Fruit fly (Drosophila melanogaster) S2 (cell line): ENCODE results near the gene Abp1.

Experiments used
- CG8478 ChIP-seq: fragments of >200 bp; optimal IDR thresholded peaks from 2 replicates; lab custom pipeline; 2018
- CTCF ChIP-seq, 2 experiments: fragments of >200 bp; optimal IDR thresholded peaks; 2 replicates each; lab custom pipeline; 2018

The Abp1 gene

DNA sequence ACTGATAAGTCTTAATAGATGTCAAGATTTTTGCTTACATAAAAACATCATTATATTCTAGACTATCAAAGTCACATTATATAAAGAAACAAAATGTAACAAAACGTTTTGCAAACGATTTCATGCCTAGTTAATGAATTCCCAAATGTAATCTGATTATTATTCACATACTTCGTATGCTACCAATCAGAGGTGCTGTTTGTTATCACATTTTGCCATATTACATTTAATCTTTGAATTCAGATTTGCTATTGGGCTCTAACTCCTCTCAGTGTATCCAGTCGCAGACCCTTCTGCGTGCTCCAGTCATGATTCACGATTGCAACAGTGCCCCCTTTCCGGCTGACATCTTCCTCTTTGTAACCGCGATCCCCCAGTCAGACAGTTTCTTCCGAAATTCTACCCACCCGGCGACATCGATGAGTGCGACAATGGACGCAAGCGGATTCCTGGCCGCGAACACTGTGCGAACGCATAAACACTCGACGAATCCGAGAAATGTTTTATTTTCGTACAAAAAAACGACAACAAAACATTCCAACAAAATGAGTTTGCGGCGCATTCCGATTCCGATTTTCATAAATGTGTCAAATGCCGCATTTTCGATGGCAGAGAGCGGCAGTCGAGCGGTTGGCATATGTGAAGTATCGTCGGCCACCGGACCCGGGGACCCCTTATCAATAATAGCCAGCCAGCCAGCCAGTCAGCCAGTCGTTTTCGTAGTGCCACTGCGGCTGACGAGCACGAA is 2.2 kb upstream of the Abp1 start:
- TF ChIP-seq CG8478 (no peak), CTCF (optimal IDR thresholded peaks at IDR 0.05; lab: Kevin White, UChicago) (no peak)

DNA sequence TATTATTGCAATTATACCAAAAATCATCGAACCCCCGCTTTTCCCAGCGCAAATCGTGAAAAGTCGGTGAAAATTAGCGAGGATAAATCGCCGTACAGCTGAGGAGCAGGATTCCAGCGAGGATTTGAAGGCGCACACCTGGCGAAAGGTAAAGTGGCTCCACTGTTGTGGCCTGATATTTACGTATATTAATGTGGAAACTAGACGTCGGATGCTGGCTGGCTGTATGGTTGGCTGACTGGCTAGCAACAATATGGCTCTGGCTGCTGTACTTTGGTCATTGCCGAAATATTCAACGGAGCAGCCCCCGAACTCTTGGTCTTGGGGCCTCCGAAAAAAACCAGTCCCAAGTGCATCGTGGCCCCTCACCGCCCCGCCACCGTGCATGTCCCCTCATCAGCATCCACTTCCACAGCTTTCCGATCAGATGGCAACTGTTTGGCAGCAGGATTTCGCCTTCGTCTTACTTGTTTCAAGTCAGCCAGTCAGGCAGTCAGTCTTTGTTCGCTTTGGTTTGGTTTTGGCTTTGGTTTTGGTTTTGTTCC is 852 bp upstream of the Abp1 start:
- no peak for TF ChIP-seq CTCF (optimal IDR thresholded peaks at IDR 0.05; lab: Kevin White, UChicago)
- TF ChIP-seq CG8478 = no peak

- no peak for TF ChIP-seq CG8478
Measured at dm6 chr3L:13480241-13480627, 5.8 kb downstream of the Abp1 start.

dm6 chr3L:13479609-13480240 is 6.4 kb downstream of the Abp1 start:
- TF ChIP-seq CG8478 (no peak), CTCF (optimal IDR thresholded peaks at IDR 0.05; lab: Kevin White, UChicago) (no peak)

- TF ChIP-seq CTCF (optimal IDR thresholded peaks at IDR 0.05; lab: Kevin White, UChicago) (no peak), CG8478 (no peak)
Measured at dm6 chr3L:13479204-13479600, 6.9 kb downstream of the Abp1 start.

DNA sequence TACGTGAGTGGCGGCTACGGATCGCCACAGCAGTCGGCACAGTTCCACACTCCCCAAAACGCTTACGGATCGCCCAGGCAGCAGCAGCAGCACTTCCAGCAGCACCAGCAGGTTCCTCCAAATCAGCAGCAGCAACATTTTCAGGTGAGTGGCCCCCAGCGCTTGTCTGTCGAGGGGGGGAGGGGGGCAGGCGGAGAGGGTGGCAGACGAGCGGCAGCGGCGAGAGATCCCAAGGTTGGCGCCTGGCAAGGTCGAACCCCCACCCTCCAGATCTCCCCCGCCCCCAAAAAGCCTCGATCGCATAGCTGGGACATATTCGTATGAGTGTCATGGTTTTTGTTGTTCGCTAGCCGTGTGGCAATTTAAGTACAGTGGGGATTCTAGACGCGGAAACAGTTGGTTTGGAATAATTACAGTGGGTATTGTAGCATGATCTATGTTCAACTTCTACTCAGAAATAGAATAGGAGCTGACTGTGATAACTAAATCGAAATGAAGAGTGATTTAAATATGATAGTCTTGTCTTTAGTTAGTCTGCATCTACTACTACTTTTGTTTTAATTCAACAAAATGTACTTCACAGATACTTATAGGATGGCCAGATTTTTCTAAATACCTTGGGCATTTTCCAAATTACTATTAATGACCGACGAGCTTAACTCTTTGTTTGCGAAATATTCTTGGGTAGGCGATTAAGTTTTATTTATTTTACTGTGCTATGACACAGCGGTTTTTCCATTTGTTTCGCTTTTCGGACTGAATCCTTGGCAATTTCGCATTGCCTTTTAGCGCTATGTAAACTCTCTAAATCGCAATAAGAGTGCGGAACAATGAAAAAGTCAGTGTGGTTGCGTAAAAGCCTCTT is 7.5 kb downstream of the Abp1 start:
- TF ChIP-seq CG8478 (no peak), CTCF (optimal IDR thresholded peaks at IDR 0.05; lab: Kevin White, UChicago) (no peak)

- TF ChIP-seq CTCF (optimal IDR thresholded peaks at IDR 0.05; lab: Kevin White, UChicago) (no peak), CG8478 (no peak)
Measured at dm6 chr3L:13477453-13478184, 8.5 kb downstream of the Abp1 start, which contains the start of gene stv. Gene stv, plus strand, starts transcription at chr3L:13477541.

DNA sequence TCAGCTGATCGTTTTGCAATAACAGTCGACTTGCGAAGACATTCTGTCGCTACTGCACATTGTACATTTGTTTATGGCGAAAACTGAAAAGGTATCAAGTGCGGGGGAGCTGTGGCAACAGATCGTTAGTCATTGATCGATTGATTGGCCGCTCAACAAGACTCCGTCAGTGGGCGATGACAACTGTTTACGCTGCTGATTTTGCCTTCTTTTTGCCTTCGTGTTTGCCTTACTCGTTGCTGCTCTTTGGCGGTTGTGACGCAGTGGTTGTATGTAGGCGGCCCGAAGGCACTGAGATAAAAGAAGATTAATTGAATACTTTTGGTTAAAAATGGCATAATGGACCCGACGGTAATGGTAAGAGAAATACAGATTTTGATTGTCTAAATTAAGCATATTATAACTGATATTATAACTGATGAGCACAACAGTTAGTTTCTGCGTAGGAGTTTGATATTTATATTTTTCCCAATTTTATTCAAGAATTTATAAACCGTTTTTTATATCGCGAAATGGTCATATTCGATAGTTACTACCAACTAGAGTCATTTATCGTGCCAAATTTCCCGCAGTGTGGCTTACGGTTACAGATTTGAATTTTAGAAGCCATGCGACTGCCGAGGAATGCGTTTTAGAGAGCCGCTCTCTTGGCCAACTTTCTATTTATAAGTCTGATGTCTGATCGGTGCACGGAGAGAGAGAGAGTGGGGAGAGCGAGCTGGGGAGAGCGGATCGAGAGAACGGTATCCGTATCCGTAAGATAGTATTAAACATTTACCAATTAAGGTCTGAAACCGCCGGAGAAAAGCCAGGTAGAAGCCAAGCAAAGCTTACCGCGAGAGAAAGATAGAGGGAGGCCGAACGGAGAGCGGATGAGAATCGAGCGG is 9.3 kb downstream of the Abp1 start:
- no peak for TF ChIP-seq CTCF (optimal IDR thresholded peaks at IDR 0.05; lab: Kevin White, UChicago)

DNA sequence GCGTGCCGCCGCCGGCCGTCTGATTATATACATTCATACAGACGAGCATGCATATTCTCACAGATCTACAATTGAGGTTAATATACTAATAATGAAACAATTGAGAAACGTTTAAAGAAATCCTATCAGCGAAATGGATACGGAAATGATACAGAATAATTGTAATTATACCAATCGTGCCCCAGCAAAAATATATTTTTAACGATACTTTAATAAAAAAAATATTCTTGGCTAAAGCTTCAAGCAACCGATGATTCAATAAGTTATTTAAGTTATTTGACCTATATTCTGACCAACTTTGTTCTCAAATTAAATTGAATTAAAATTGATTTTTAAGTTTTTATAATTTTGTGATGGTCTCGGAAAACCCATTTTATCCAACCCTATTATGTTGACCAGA is 10.0 kb downstream of the Abp1 start:
- TF ChIP-seq CTCF (optimal IDR thresholded peaks at IDR 0.05; lab: Kevin White, UChicago) = no peak
- TF ChIP-seq CG8478 = no peak

DNA sequence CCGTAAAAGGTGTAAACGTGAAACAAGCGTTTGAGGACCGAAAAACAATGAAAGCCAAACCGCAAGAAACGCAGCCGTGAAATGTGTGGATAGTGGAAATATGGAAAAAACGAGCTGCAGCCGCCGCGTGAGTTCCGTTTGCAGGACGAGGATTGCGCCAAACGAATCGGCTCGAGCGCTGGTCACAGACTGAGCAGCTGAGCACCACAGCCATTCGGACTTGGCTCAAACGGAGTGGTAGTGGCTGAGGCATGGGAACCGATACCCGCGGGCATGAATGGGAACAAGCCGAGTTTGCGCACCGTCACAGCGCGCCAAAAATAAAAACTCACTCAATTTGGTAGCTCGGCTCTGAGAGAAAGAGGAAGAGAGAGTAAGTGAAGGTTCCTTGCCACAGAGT is 11.5 kb downstream of the Abp1 start, which contains the start of gene CG10089:
CG10089 (minus strand) TSS at position 181 of the 400 bp plus-strand sequence.
- no peak for TF ChIP-seq CG8478
- no peak for TF ChIP-seq CTCF (optimal IDR thresholded peaks at IDR 0.05; lab: Kevin White, UChicago)

DNA sequence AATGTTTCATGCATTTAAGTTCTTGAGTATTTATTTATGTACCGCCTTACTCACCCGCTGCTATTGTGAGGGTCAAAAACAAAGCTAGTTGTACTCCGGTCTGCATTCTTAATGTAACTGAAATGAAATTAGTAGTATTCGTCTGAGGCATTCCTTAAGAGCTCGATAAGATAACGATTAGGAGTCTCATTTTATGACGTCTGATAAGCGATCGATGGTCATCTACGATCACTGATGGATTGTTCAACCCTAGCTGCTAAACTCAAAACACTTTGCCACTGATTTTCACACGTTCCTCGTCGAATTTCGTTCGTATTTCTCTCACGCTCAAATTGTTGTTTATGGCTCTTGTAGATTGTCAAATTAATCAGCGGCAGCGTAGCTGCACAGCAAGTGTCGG is 28.9 kb downstream of the Abp1 start, which contains the start of gene CG10116:
CG10116 (minus strand) TSS at position 106 of the 400 bp plus-strand sequence.
- TF ChIP-seq CTCF (optimal IDR thresholded peaks at IDR 0.05; lab: Kevin White, UChicago) (no peak), CG8478 (no peak)

- no peak for TF ChIP-seq CG8478
- no peak for TF ChIP-seq CTCF (optimal IDR thresholded peaks at IDR 0.05; lab: Kevin White, UChicago)
Measured at dm6 chr3L:13454755-13455154, 31.3 kb downstream of the Abp1 start.

- TF ChIP-seq CG8478 (no peak), CTCF (optimal IDR thresholded peaks at IDR 0.05; lab: Kevin White, UChicago) (no peak)
Measured at dm6 chr3L:13452281-13452680, 33.8 kb downstream of the Abp1 start.

DNA sequence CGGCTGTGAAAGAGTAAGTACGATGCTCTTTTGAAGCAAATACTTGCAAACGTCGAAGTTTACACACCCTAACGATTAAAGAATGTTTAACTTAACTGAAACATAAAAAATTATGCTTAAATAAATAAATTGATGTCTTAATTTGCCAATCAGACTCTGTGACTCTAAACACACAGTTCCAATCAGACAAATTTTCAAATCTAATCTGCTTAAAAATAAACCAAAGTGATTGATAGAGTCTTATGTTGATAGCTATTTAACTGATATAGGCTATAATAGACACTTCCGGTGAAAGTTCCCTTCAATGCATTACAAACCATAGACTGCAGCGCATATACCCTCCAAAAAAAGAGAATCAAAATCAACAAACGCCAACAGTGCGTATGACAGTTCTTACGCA is 34.5 kb downstream of the Abp1 start:
- TF ChIP-seq CG8478 = no peak
- TF ChIP-seq CTCF (optimal IDR thresholded peaks at IDR 0.05; lab: Kevin White, UChicago) = no peak
